Worm (Caenorhabditis elegans) whole organism, mixed stage, embryonic: ENCODE measurements around the gene gldi-2.
A peak's percentile ranks its signal among the peaks of the same experiment; 100 is the strongest.

Experiments
- bed-3 ChIP-seq: fragments of 200-800 bp; sonication (Bioruptor generic); optimal IDR thresholded peaks from 3 replicates; lab custom pipeline; 2018; ENCODE audit warnings: mild to moderate bottlenecking, missing genetic modification characterization, moderate library complexity, missing compliant biosample characterization
- blmp-1 ChIP-seq: fragments of 150-350 bp; optimal IDR thresholded peaks from 2 replicates; lab custom pipeline; 2014; ENCODE audit warnings: missing biosample characterization, missing genetic modification characterization
- ceh-39 ChIP-seq: fragments of 150-350 bp; optimal IDR thresholded peaks from 2 replicates; lab custom pipeline; 2014; ENCODE audit warnings: missing biosample characterization, missing genetic modification characterization
- ceh-43 ChIP-seq: fragments of 200-800 bp; sonication (Bioruptor generic); optimal IDR thresholded peaks from 2 replicates; lab custom pipeline; 2018; ENCODE audit warnings: mild to moderate bottlenecking, missing genetic modification characterization, moderate library complexity, missing compliant biosample characterization
- ces-1 ChIP-seq: fragments of 150-350 bp; optimal IDR thresholded peaks from 2 replicates; lab custom pipeline; 2014; ENCODE audit warnings: missing biosample characterization, missing genetic modification reagents, missing genetic modification characterization
- cnd-1 ChIP-seq: fragments of 200-800 bp; sonication (Bioruptor generic); optimal IDR thresholded peaks from 2 replicates; lab custom pipeline; 2018; ENCODE audit warnings: mild to moderate bottlenecking, missing genetic modification characterization, missing compliant biosample characterization
- elt-3 ChIP-seq: fragments of 150-350 bp; optimal IDR thresholded peaks from 2 replicates; lab custom pipeline; 2014; ENCODE audit warnings: missing biosample characterization, missing genetic modification characterization
- flh-1 ChIP-seq: fragments of 200-800 bp; sonication (Bioruptor generic); optimal IDR thresholded peaks from 2 replicates; lab custom pipeline; 2018; ENCODE audit warnings: mild to moderate bottlenecking, missing genetic modification characterization, moderate library complexity, missing compliant biosample characterization
- ham-2 ChIP-seq: fragments of 200-800 bp; sonication (Bioruptor generic); optimal IDR thresholded peaks from 2 replicates; lab custom pipeline; 2018; ENCODE audit warnings: mild to moderate bottlenecking, missing genetic modification characterization, missing compliant biosample characterization
- hlh-1 ChIP-seq: fragments of 150-350 bp; optimal IDR thresholded peaks from 2 replicates; lab custom pipeline; 2014; ENCODE audit warnings: missing biosample characterization, missing genetic modification reagents, missing genetic modification characterization
- lin-32 ChIP-seq: fragments of 200-800 bp; sonication (Bioruptor generic); optimal IDR thresholded peaks from 2 replicates; lab custom pipeline; 2018; ENCODE audit warnings: mild to moderate bottlenecking, missing genetic modification characterization, missing compliant biosample characterization
- lsy-2 ChIP-seq: fragments of 150-350 bp; optimal IDR thresholded peaks from 2 replicates; lab custom pipeline; 2014; ENCODE audit warnings: missing biosample characterization, missing genetic modification characterization
- mab-5 ChIP-seq: fragments of 150-350 bp; optimal IDR thresholded peaks from 2 replicates; lab custom pipeline; 2014; ENCODE audit warnings: missing biosample characterization, missing genetic modification characterization
- mls-2 ChIP-seq: sonication (generic microtip); optimal IDR thresholded peaks from 2 replicates; lab custom pipeline; 2016; ENCODE audit warnings: mild to moderate bottlenecking, missing genetic modification characterization, moderate library complexity, missing compliant biosample characterization
- nhr-12 ChIP-seq: fragments of 150-350 bp; optimal IDR thresholded peaks from 2 replicates; lab custom pipeline; 2014; ENCODE audit warnings: missing biosample characterization, missing genetic modification characterization
- nhr-2 ChIP-seq: fragments of 150-350 bp; optimal IDR thresholded peaks from 2 replicates; lab custom pipeline; 2014; ENCODE audit warnings: missing biosample characterization, missing genetic modification characterization
- nhr-237 ChIP-seq: fragments of 150-350 bp; optimal IDR thresholded peaks from 2 replicates; lab custom pipeline; 2014; ENCODE audit warnings: missing biosample characterization, missing genetic modification characterization
- nhr-28 ChIP-seq: fragments of 150-350 bp; optimal IDR thresholded peaks from 2 replicates; lab custom pipeline; 2014; ENCODE audit warnings: missing biosample characterization, missing genetic modification characterization
- sem-2 ChIP-seq: fragments of 200-800 bp; sonication (Bioruptor generic); optimal IDR thresholded peaks from 2 replicates; lab custom pipeline; 2018; ENCODE audit warnings: mild to moderate bottlenecking, missing genetic modification characterization, missing compliant biosample characterization
- snpc-4 ChIP-seq: fragments of 150-350 bp; optimal IDR thresholded peaks from 2 replicates; lab custom pipeline; 2014; ENCODE audit warnings: missing biosample characterization, missing genetic modification characterization
- sptf-1 ChIP-seq: sonication (generic microtip); optimal IDR thresholded peaks from 2 replicates; lab custom pipeline; 2017; ENCODE audit warnings: mild to moderate bottlenecking, missing genetic modification characterization, moderate library complexity, missing compliant biosample characterization
- tbx-8 ChIP-seq: fragments of 200-800 bp; sonication (Bioruptor generic); optimal IDR thresholded peaks from 2 replicates; lab custom pipeline; 2018; ENCODE audit warnings: mild to moderate bottlenecking, missing genetic modification characterization, moderate library complexity, missing compliant biosample characterization
- unc-120 ChIP-seq: sonication (generic microtip); optimal IDR thresholded peaks from 2 replicates; lab custom pipeline; 2017; ENCODE audit warnings: missing genetic modification characterization, missing compliant biosample characterization; ENCODE audit not compliant: poor library complexity, severe bottlenecking
- unc-39 ChIP-seq: fragments of 150-350 bp; optimal IDR thresholded peaks from 2 replicates; lab custom pipeline; 2014; ENCODE audit warnings: missing biosample characterization, missing genetic modification characterization
- unc-62 ChIP-seq: fragments of 150-350 bp; optimal IDR thresholded peaks from 2 replicates; lab custom pipeline; 2014; ENCODE audit warnings: missing biosample characterization, missing genetic modification reagents, missing genetic modification characterization
- zip-8 ChIP-seq: fragments of 150-350 bp; optimal IDR thresholded peaks from 2 replicates; lab custom pipeline; 2014; ENCODE audit warnings: missing biosample characterization, missing genetic modification characterization
- ztf-11 ChIP-seq: fragments of 150-350 bp; optimal IDR thresholded peaks from 2 replicates; lab custom pipeline; 2014; ENCODE audit warnings: missing biosample characterization, missing genetic modification characterization

Gene gldi-2

DNA sequence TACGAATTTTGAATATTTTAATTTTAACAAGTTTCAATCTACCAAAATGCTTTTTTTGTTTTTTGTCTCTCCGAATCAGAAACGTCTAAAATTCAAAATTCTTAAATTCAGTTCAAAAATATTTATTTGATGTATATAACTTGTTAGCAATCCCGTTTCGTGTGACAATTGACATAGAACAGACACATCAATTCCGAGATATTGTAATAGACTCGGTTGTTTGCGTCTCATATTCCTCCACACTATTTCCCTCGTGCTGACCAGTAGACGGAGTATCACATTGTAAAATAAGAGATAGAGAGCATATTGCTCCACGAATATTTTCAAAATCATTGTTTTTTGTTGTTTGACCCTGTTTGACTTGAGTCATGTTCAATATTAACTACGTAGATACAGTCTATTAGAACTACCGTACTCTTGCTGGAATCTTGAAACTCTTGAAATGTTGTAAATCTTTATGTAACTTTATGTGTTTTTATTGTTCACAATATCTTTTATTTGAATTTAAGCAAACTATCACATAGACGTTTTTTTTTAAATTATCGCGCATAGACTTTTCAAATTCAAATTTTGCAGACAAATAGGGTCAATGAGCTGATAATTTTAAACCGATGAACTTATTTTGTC lies 5.6 kb downstream of the gldi-2 start, which contains the start of gene T13C2.3:
TSS of gene T13C2.3 (plus strand) at position 577 of the 627 bp plus-strand sequence.
- TF ChIP-seq ceh-39 (no peak), tbx-8 (GFP tag; lab: Kevin White, UChicago) (no peak), hlh-1 (tag; lab: Kevin White, UChicago) (peak; percentile 66), unc-62 (GFP tag; lab: Kevin White, UChicago) (peak; percentile 51), mls-2 (tag; lab: Kevin White, UChicago) (no peak)

DNA sequence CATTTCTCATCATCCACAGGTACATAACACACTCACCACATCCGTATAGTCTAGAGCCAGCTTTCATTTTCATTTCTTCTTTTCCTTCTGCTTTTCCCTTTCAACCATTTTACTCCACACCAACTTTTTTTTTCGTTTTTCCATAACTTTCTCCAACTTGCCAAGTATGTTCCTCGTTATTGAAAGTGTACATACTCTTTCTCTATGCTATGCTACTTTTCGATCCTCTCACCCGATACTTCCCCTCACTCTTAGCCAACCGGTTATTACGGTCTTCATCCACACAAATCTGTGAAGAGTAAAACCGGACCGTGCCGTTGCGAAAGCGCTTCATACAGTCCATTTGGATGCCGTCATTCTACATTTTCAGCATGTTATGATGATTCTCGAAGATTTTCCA lies 8.7 kb downstream of the gldi-2 start, which contains the start of gene T13C2.2:
TSS of gene T13C2.2 (plus strand) at position 301 of the 400 bp plus-strand sequence.
- no peak for TF ChIP-seq bed-3 (GFP tag; lab: Kevin White, UChicago)
- no peak for TF ChIP-seq lsy-2 (tag; lab: Kevin White, UChicago)
- TF ChIP-seq cnd-1 (tag; lab: Kevin White, UChicago), result no peak
- no peak for TF ChIP-seq mls-2 (tag; lab: Kevin White, UChicago)
- TF ChIP-seq ces-1, result no peak
- TF ChIP-seq elt-3 (tag; lab: Kevin White, UChicago), result no peak
- TF ChIP-seq flh-1 (GFP tag; lab: Kevin White, UChicago), result no peak
- TF ChIP-seq lin-32, result no peak
- TF ChIP-seq, all 35 proteins: peak for 0

DNA sequence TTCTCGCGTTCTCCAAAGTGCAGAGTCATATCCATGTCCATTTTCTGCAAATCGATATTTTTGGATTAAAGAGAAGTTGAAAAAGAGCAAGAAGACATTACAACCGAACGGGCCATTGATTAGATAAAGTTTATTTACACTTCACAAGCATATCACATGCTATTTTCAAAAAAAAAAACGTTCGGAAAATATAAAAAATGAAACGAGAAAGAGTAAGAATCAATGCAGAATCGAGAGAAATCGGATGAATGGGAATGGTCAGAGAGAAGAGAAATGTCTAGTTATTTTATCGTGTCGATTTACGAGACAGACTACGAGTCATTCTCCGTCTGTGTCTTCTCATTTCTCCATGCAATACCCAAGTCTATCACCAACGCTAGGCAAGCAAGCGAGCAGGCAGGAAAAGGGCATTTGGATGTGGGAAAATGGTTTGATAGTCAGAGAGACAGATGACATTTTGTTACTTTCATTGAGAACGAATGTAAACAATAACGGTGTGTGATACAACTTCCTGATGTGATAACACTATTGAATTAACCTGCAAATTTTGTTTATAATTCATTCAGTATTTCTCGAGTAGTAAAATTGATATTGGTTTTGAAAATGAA lies 17.0 kb downstream of the gldi-2 start, which contains the start of gene F31E8.4:
TSS of gene F31E8.4 (minus strand) at position 51 of the 608 bp plus-strand sequence.
- TF ChIP-seq blmp-1 (tag; lab: Kevin White, UChicago) (no peak), mab-5 (tag; lab: Kevin White, UChicago) (no peak), sptf-1 (tag; lab: Kevin White, UChicago) (no peak), sem-2 (no peak), lin-32 (no peak), ztf-11 (tag; lab: Kevin White, UChicago) (no peak), ham-2 (no peak), ces-1 (no peak), flh-1 (GFP tag; lab: Kevin White, UChicago) (no peak), elt-3 (tag; lab: Kevin White, UChicago) (no peak), ceh-39 (no peak), nhr-28 (tag; lab: Kevin White, UChicago) (no peak)

DNA sequence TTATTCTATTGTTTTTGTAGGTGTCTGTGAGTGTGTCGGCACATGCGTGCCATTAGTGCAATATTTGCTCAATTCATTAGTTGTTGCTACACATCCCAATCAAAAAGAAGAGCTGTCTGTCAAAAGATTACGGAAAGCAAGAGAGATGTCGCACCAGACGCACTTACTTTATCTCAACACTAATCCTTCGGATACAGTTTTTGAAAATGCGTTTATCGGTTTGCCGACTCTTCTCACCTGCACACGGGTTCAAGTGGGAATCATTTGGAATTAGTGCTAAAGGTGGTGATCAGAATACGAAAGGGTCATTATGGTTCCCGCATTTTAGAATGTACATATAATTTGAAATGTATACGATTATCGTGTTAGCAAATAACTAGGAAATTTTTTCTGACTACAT lies 18.0 kb downstream of the gldi-2 start:
- TF ChIP-seq snpc-4 (tag; lab: Kevin White, UChicago), result no peak
- TF ChIP-seq nhr-2 (tag; lab: Kevin White, UChicago), result peak; percentile 53

DNA sequence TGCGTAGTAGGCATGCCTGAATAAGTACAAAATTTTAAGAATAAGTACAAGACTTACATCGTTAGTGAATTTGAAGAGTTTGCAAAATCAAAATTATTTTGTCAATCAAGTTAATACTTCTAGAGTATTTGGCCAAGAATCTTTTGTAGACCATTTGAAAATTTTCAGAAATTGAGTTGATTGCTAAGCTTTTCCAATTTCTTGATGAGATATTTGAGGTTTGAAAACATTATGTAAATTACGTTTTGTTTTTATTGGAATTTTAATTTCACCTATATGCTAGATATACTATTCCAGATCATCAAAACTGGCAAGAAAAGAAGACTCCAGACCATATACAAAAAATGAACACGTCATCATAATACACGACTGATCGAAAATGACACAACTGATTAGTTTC lies 19.8 kb downstream of the gldi-2 start, which contains the start of gene tab-1:
TSS of gene tab-1 (plus strand) at position 301 of the 400 bp plus-strand sequence.
- TF ChIP-seq flh-1 (GFP tag; lab: Kevin White, UChicago) (no peak), nhr-12 (no peak), unc-39 (tag; lab: Kevin White, UChicago) (no peak), sem-2 (no peak), unc-62 (GFP tag; lab: Kevin White, UChicago) (no peak), hlh-1 (tag; lab: Kevin White, UChicago) (no peak), ceh-39 (no peak), zip-8 (tag; lab: Kevin White, UChicago) (no peak), nhr-237 (tag; lab: Kevin White, UChicago) (no peak), ceh-43 (GFP tag; lab: Kevin White, UChicago) (no peak), lin-32 (no peak), ztf-11 (tag; lab: Kevin White, UChicago) (no peak), unc-120 (tag; lab: Kevin White, UChicago) (no peak), cnd-1 (tag; lab: Kevin White, UChicago) (no peak), mls-2 (tag; lab: Kevin White, UChicago) (no peak), ham-2 (no peak)

DNA sequence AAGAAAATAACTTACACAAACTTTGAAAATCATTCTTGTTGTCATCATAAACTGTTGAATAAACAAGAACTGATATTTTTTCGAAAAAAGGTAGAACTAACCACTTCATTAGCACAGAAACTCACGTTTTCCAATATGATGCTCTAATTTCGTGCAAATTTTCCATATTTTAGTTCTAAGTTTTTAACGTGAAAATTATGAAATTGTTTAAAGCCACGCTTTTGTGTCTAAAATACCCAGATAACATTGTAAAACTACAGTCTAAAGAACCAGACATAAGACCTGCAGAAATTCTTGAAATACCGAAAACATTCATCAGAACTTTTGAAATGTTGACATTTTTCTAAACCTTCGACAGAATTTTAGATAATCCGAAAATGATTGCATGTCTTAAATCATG lies 23.9 kb downstream of the gldi-2 start, which contains the start of gene F31E8.5:
TSS of gene F31E8.5 (minus strand) at position 101 of the 400 bp plus-strand sequence.
- TF ChIP-seq tbx-8 (GFP tag; lab: Kevin White, UChicago) (no peak), elt-3 (tag; lab: Kevin White, UChicago) (no peak), sem-2 (no peak), nhr-237 (tag; lab: Kevin White, UChicago) (no peak), unc-39 (tag; lab: Kevin White, UChicago) (no peak), cnd-1 (tag; lab: Kevin White, UChicago) (no peak)
